Worm (Caenorhabditis elegans) whole organism, L2 larva: ENCODE data around the gene swd-2.2.
A peak's percentile ranks its signal among the peaks of the same experiment; 100 is the strongest.

Experiments
- C34F6.9 ChIP-seq: fragments of 150-350 bp; optimal IDR thresholded peaks from 2 replicates; lab custom pipeline; 2014; ENCODE audit warnings: missing biosample characterization, missing genetic modification characterization
- F13H6.1 ChIP-seq: sonication (generic microtip); optimal IDR thresholded peaks from 2 replicates; lab custom pipeline; 2016; ENCODE audit warnings: missing genetic modification characterization, missing compliant biosample characterization
- ZK546.5 ChIP-seq: sonication (generic microtip); optimal IDR thresholded peaks from 2 replicates; lab custom pipeline; 2017; ENCODE audit warnings: missing biosample characterization, missing genetic modification characterization
- aly-2 ChIP-seq: fragments of 150-350 bp; optimal IDR thresholded peaks from 2 replicates; lab custom pipeline; 2014; ENCODE audit warnings: missing biosample characterization, missing genetic modification characterization
- ama-1 ChIP-seq: fragments of 150-350 bp; optimal IDR thresholded peaks from 2 replicates; lab custom pipeline; 2018; ENCODE audit warnings: inconsistent platforms
- blmp-1 ChIP-seq: sonication (generic microtip); optimal IDR thresholded peaks from 2 replicates; lab custom pipeline; 2017; ENCODE audit warnings: missing genetic modification characterization, mild to moderate bottlenecking, missing compliant biosample characterization, antibody characterized with exemption, moderate library complexity; ENCODE audit not compliant: insufficient read depth
- ceh-16 ChIP-seq: fragments of 150-350 bp; optimal IDR thresholded peaks from 2 replicates; lab custom pipeline; 2014; ENCODE audit warnings: missing biosample characterization, missing genetic modification characterization
- ceh-82 ChIP-seq: fragments of 150-350 bp; optimal IDR thresholded peaks from 2 replicates; lab custom pipeline; 2014; ENCODE audit warnings: missing biosample characterization, missing genetic modification characterization
- crh-2 ChIP-seq: sonication (generic microtip); optimal IDR thresholded peaks from 2 replicates; lab custom pipeline; 2017; ENCODE audit warnings: missing biosample characterization, missing genetic modification characterization
- dmd-4 ChIP-seq: sonication (generic microtip); optimal IDR thresholded peaks from 2 replicates; lab custom pipeline; 2017; ENCODE audit warnings: missing biosample characterization, missing genetic modification characterization
- egl-27 ChIP-seq: sonication (generic microtip); optimal IDR thresholded peaks from 3 replicates; lab custom pipeline; 2017; ENCODE audit warnings: missing biosample characterization, missing genetic modification reagents, missing genetic modification characterization
- elt-1 ChIP-seq: fragments of 150-350 bp; optimal IDR thresholded peaks from 2 replicates; lab custom pipeline; 2014; ENCODE audit warnings: missing biosample characterization, missing genetic modification characterization
- elt-3 ChIP-seq: sonication (generic microtip); optimal IDR thresholded peaks from 2 replicates; lab custom pipeline; 2017; ENCODE audit warnings: missing biosample characterization, missing genetic modification characterization
- fos-1 ChIP-seq: fragments of 150-350 bp; optimal IDR thresholded peaks from 2 replicates; lab custom pipeline; 2014; ENCODE audit warnings: missing biosample characterization, missing genetic modification characterization
- gmeb-1 ChIP-seq: fragments of 150-350 bp; optimal IDR thresholded peaks from 2 replicates; lab custom pipeline; 2014; ENCODE audit warnings: missing biosample characterization, missing genetic modification characterization
- lin-13 ChIP-seq: fragments of 150-350 bp; optimal IDR thresholded peaks from 2 replicates; lab custom pipeline; 2014; ENCODE audit warnings: missing biosample characterization, missing genetic modification reagents, missing genetic modification characterization
- lin-39 ChIP-seq: fragments of 150-350 bp; optimal IDR thresholded peaks from 2 replicates; lab custom pipeline; 2014; ENCODE audit warnings: missing biosample characterization, missing genetic modification reagents, missing genetic modification characterization
- lsy-2 ChIP-seq, 2 experiments: fragments of 150-350 bp in 1 of 2; sonication (generic microtip) in 1 of 2; optimal IDR thresholded peaks; 2 replicates each; lab custom pipeline; 2014 to 2017; ENCODE audit warnings: missing biosample characterization in 2 of 2, missing genetic modification characterization in 2 of 2
- mab-5 ChIP-seq: fragments of 150-350 bp; optimal IDR thresholded peaks from 2 replicates; lab custom pipeline; 2014; ENCODE audit warnings: missing biosample characterization, missing genetic modification characterization
- mbf-1 ChIP-seq: sonication (generic microtip); optimal IDR thresholded peaks from 2 replicates; lab custom pipeline; 2017; ENCODE audit warnings: missing biosample characterization, missing genetic modification characterization
- mdl-1 ChIP-seq, 2 experiments: fragments of 150-350 bp in 1 of 2; sonication (generic microtip) in 1 of 2; optimal IDR thresholded peaks; 2 replicates each; lab custom pipeline; 2017; ENCODE audit warnings: missing biosample characterization in 2 of 2, missing genetic modification characterization in 2 of 2
- nhr-10 ChIP-seq: sonication (generic microtip); optimal IDR thresholded peaks from 2 replicates; lab custom pipeline; 2017; ENCODE audit warnings: missing biosample characterization, missing genetic modification characterization
- nhr-11 ChIP-seq: fragments of 150-350 bp; optimal IDR thresholded peaks from 2 replicates; lab custom pipeline; 2014; ENCODE audit warnings: missing biosample characterization, missing genetic modification characterization
- nhr-21 ChIP-seq: fragments of 150-350 bp; optimal IDR thresholded peaks from 2 replicates; lab custom pipeline; 2014; ENCODE audit warnings: missing biosample characterization, missing genetic modification characterization
- nhr-237 ChIP-seq: fragments of 150-350 bp; optimal IDR thresholded peaks from 2 replicates; lab custom pipeline; 2014; ENCODE audit warnings: missing biosample characterization, missing genetic modification characterization
- nhr-25 ChIP-seq: fragments of 150-350 bp; sonication (generic microtip); optimal IDR thresholded peaks from 3 replicates; lab custom pipeline; 2014; ENCODE audit warnings: missing biosample characterization, missing genetic modification characterization
- nhr-77 ChIP-seq: fragments of 150-350 bp; optimal IDR thresholded peaks from 2 replicates; lab custom pipeline; 2014; ENCODE audit warnings: missing biosample characterization, missing genetic modification characterization
- sem-4 ChIP-seq: fragments of 150-350 bp; optimal IDR thresholded peaks from 2 replicates; lab custom pipeline; 2014; ENCODE audit warnings: missing biosample characterization, missing genetic modification reagents, missing genetic modification characterization
- skn-1 ChIP-seq: sonication (generic microtip); optimal IDR thresholded peaks from 2 replicates; lab custom pipeline; 2017; ENCODE audit warnings: missing biosample characterization, missing genetic modification characterization
- sma-9 ChIP-seq, 2 experiments: fragments of 150-350 bp in 1 of 2; sonication (generic microtip) in 1 of 2; optimal IDR thresholded peaks; 2 replicates each; lab custom pipeline; 2014 to 2016; ENCODE audit warnings: missing genetic modification characterization in 2 of 2, mild to moderate bottlenecking in 1 of 2, missing biosample characterization in 1 of 2, missing compliant biosample characterization in 1 of 2, missing genetic modification reagents in 1 of 2, moderate library complexity in 1 of 2
- snpc-4 ChIP-seq: fragments of 150-350 bp; optimal IDR thresholded peaks from 2 replicates; lab custom pipeline; 2014; ENCODE audit warnings: missing biosample characterization, missing genetic modification characterization
- unc-39 ChIP-seq: fragments of 150-350 bp; optimal IDR thresholded peaks from 2 replicates; lab custom pipeline; 2014; ENCODE audit warnings: missing biosample characterization, missing genetic modification characterization
- zag-1 ChIP-seq: fragments of 150-350 bp; optimal IDR thresholded peaks from 2 replicates; lab custom pipeline; 2014; ENCODE audit warnings: missing biosample characterization, missing genetic modification characterization
- ztf-1 ChIP-seq: fragments of 200-800 bp; sonication (Bioruptor generic); conservative IDR thresholded peaks from 2 replicates; pipeline ENCODE4 v1.3.6; 2022; ENCODE audit warnings: missing genetic modification characterization, missing compliant biosample characterization
- ztf-11 ChIP-seq: sonication (generic microtip); optimal IDR thresholded peaks from 2 replicates; lab custom pipeline; 2017; ENCODE audit warnings: missing biosample characterization, missing genetic modification characterization

The swd-2.2 gene

ce11 chrIV:7734619-7735018, 39.6 kb upstream of the swd-2.2 start, which contains the start of gene clx-1:
Gene clx-1 (plus strand): TSS chrIV:7734648.
- TF ChIP-seq sma-9 (GFP tag; optimal IDR thresholded peaks at IDR 0.05; lab: Kevin White, UChicago) (no peak), sma-9 (tag; optimal IDR thresholded peaks at IDR 0.05; lab: Kevin White, UChicago) (no peak), C34F6.9 (tag; lab: Kevin White, UChicago) (no peak), nhr-11 (no peak), elt-3 (tag; lab: Kevin White, UChicago) (no peak), blmp-1 (tag; lab: Kevin White, UChicago) (no peak), egl-27 (tag; lab: Kevin White, UChicago) (no peak), nhr-25 (tag; lab: Kevin White, UChicago) (no peak), ceh-82 (tag; lab: Kevin White, UChicago) (no peak), gmeb-1 (tag; lab: Kevin White, UChicago) (no peak)
- TF ChIP-seq, all 48 proteins: peak for 0

- TF ChIP-seq blmp-1 (tag; lab: Kevin White, UChicago) (no peak), mdl-1 (tag; optimal IDR thresholded peaks at IDR 0.05; lab: Kevin White, UChicago) (no peak), nhr-11 (no peak), ceh-16 (tag; lab: Kevin White, UChicago) (no peak), elt-1 (no peak), lsy-2 (tag; optimal IDR thresholded peaks at IDR 0.05; lab: Kevin White, UChicago) (no peak), mbf-1 (tag; lab: Kevin White, UChicago) (no peak), nhr-237 (tag; lab: Kevin White, UChicago) (no peak), mab-5 (tag; lab: Kevin White, UChicago) (no peak), snpc-4 (tag; lab: Kevin White, UChicago) (no peak), ZK546.5 (tag; lab: Kevin White, UChicago) (no peak), ztf-11 (no peak), C34F6.9 (tag; lab: Kevin White, UChicago) (no peak), unc-39 (tag; lab: Kevin White, UChicago) (no peak), nhr-21 (tag; lab: Kevin White, UChicago) (no peak), aly-2 (no peak), ama-1 (lab: Kevin White, UChicago) (no peak)
Measured at ce11 chrIV:7736616-7737015, 37.6 kb upstream of the swd-2.2 start.

DNA sequence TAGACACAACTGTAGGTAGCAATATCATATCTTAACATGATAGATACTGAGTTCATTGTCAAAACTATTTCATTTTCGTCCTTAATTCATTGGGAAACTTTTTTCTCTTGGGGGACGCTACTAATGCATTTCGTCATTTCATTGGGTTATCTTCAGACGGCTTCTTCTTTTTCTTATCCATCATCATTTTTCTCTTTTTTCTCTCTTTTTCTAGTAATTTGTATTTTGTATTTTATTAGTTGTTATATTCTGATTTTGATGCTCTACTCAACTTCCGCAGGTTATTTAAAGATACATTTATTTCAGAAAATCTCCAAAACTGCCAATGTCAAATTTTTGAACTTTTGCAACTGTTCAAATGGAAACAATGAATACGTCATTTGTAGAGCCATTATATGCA, 30.7 kb upstream of the swd-2.2 start, which contains the start of gene npr-35:
TSS of gene npr-35 (plus strand) at position 301 of the 400 bp plus-strand sequence.
- no peak for TF ChIP-seq mbf-1 (tag; lab: Kevin White, UChicago)
- TF ChIP-seq dmd-4 (tag; lab: Kevin White, UChicago), result no peak
- TF ChIP-seq lin-13 (GFP tag; lab: Kevin White, UChicago), result no peak
- TF ChIP-seq lsy-2 (tag; optimal IDR thresholded peaks at IDR 0.05; lab: Kevin White, UChicago), result no peak
- TF ChIP-seq fos-1, result no peak
- no peak for TF ChIP-seq lin-39 (tag; lab: Kevin White, UChicago)
- TF ChIP-seq elt-1, result no peak
- no peak for TF ChIP-seq aly-2
- TF ChIP-seq, all 48 proteins: peak for 0

DNA sequence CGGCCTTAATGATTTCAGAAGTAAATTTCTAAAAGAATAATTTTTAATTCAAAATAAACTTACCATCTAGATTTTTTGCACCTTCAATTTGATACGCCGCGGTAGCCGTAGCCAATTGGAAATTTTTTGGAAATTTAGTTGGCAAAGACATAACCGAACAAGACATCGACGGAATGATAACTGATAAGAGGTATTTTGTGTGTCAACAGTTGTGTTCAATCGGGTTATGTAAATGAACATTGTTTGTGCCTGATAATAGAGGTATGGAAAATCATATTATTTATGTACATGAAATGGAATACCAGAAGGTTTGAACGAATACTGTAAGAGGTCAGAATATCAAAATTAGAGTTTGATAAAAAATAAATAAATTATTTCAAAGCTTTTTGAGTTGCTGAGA, 26.4 kb upstream of the swd-2.2 start, which contains the start of gene klo-1:
TSS of gene klo-1 (minus strand) at position 388 of the 400 bp plus-strand sequence.
- TF ChIP-seq sma-9 (GFP tag; optimal IDR thresholded peaks at IDR 0.05; lab: Kevin White, UChicago) (peak; percentile 38), sma-9 (tag; optimal IDR thresholded peaks at IDR 0.05; lab: Kevin White, UChicago) (no peak), zag-1 (tag; lab: Kevin White, UChicago) (no peak), crh-2 (tag; lab: Kevin White, UChicago) (peak; percentile 54), ama-1 (lab: Kevin White, UChicago) (no peak), nhr-11 (no peak), blmp-1 (tag; lab: Kevin White, UChicago) (no peak), fos-1 (peak; percentile 83)

ce11 chrIV:7753108-7753507, 21.1 kb upstream of the swd-2.2 start, which contains the start of gene col-14:
Gene col-14 (plus strand): TSS chrIV:7753408.
- TF ChIP-seq skn-1, result no peak
- no peak for TF ChIP-seq ztf-1 (GFP tag; lab: Robert Waterston, UW)
- no peak for TF ChIP-seq blmp-1 (tag; lab: Kevin White, UChicago)
- no peak for TF ChIP-seq mbf-1 (tag; lab: Kevin White, UChicago)
- TF ChIP-seq nhr-25 (tag; lab: Kevin White, UChicago), result no peak
- no peak for TF ChIP-seq elt-3 (tag; lab: Kevin White, UChicago)
- no peak for TF ChIP-seq sem-4 (tag; lab: Kevin White, UChicago)
- no peak for TF ChIP-seq nhr-10
- no peak for TF ChIP-seq nhr-77
- TF ChIP-seq C34F6.9 (tag; lab: Kevin White, UChicago), result no peak
- no peak for TF ChIP-seq ceh-82 (tag; lab: Kevin White, UChicago)
- no peak for TF ChIP-seq F13H6.1 (tag; lab: Kevin White, UChicago)
- TF ChIP-seq, all 48 proteins: peak for 0
